Worm (Caenorhabditis elegans): Measurements from ENCODE around the gene T16H12.3.

DNA sequence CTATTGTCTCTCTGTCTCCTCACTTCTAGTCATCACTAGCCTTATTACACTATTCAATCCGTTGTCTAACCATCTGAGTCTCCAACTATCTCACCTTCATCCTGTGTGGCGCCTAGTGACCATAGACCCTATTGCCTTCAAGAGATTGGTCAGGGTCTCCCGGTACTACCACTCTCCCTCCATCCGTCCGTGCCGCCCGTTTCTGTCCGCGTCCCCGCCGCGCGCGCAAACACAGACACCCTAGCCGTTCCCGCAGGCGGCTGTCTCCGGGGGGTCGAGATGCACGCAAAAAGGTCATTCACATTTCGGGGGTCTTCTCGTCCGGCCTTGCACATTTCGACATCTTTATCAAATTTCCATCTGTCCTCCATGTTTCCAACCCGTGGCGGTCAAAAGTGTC lies 11.4 kb upstream of the T16H12.3 start:
- no peak for TF ChIP-seq snpc-4 (GFP tag; optimal IDR thresholded peaks at IDR 0.05)
- TF ChIP-seq snpc-4 (tag; optimal IDR thresholded peaks at IDR 0.05): no peak
- TF ChIP-seq pha-4 (tag; optimal IDR thresholded peaks at IDR 0.05): no peak
- TF ChIP-seq nfya-1 (tag; optimal IDR thresholded peaks at IDR 0.05; ENCODE audit: borderline replicate concordance, insufficient read depth): no peak
- TF ChIP-seq die-1 (tag; optimal IDR thresholded peaks at IDR 0.05): no peak
- TF ChIP-seq unc-62 (GFP tag; optimal IDR thresholded peaks at IDR 0.05): no peak

Measured in whole organism, young adult.